Fruit fly (Drosophila melanogaster): ENCODE results near the gene Nuf2.

The Nuf2 gene

dm6 chr2L:7028990-7029389, 36.6 kb downstream of the Nuf2 start (continued):
- TF ChIP-seq bbx (GFP tag; IDR thresholded peaks at IDR 0.05; ENCODE audit: partially characterized antibody) (peak; percentile 42; the same call in 1 of the 2 replicates), pan (optimal IDR thresholded peaks at IDR 0.05) (no peak), pan (GFP tag; optimal IDR thresholded peaks at IDR 0.05 in 1 of 2, IDR thresholded peaks at IDR 0.05 in 1 of 2) (no peak), CrebB (tag; optimal IDR thresholded peaks at IDR 0.05) (no peak), CG7556 (GFP tag; optimal IDR thresholded peaks at IDR 0.05) (no peak), zen2 (GFP tag; IDR thresholded peaks at IDR 0.05; ENCODE audit: partially characterized antibody) (no peak), CG31224 (GFP tag; IDR thresholded peaks at IDR 0.05) (no peak), CG10147 (GFP tag; optimal IDR thresholded peaks at IDR 0.05) (no peak), CG18476 (GFP tag; optimal IDR thresholded peaks at IDR 0.05) (no peak), CHES-1-like (GFP tag; optimal IDR thresholded peaks at IDR 0.05) (no peak), CG32767 (GFP tag; IDR thresholded peaks at IDR 0.05) (no peak)

- TF ChIP-seq CG6765 (GFP tag; optimal IDR thresholded peaks at IDR 0.05) (no peak), nom (GFP tag; optimal IDR thresholded peaks at IDR 0.05) (peak; percentile 65), Med (GFP tag) (peak; percentile 12)
These were observed 37.2 kb downstream of the Nuf2 start for dm6 chr2L:7028440-7028839.

- TF ChIP-seq HHEX (GFP tag; optimal IDR thresholded peaks at IDR 0.05) (no peak), nerfin-1 (tag; optimal IDR thresholded peaks at IDR 0.05) (peak; percentile 53), NfI (GFP tag; optimal IDR thresholded peaks at IDR 0.05) (peak; percentile 14), dpn (GFP tag; optimal IDR thresholded peaks at IDR 0.05) (peak; percentile 31 to 41), bcd (GFP tag; optimal IDR thresholded peaks at IDR 0.05) (no peak), CG10979 (tag; optimal IDR thresholded peaks at IDR 0.05) (no peak), Sin3A (optimal IDR thresholded peaks at IDR 0.05) (peak; percentile 71), salm (tag; optimal IDR thresholded peaks at IDR 0.05) (no peak), btn (GFP tag; optimal IDR thresholded peaks at IDR 0.05) (no peak), crp (GFP tag; optimal IDR thresholded peaks at IDR 0.05) (peak in 1 of 2 experiments; percentile 86), CG3995 (GFP tag; optimal IDR thresholded peaks at IDR 0.05) (peak; percentile 72), Antp (GFP tag; optimal IDR thresholded peaks at IDR 0.05) (peak; percentile 30), CG18619 (GFP tag; optimal IDR thresholded peaks at IDR 0.05) (no peak), CG34224 (GFP tag; IDR thresholded peaks at IDR 0.05; ENCODE audit: partially characterized antibody) (peak; percentile 79), Side (GFP tag; optimal IDR thresholded peaks at IDR 0.05) (peak; percentile 17), zfh2 (GFP tag; optimal IDR thresholded peaks at IDR 0.05) (peak; percentile 68), gsb-n (tag; optimal IDR thresholded peaks at IDR 0.05) (peak; percentile 17), chn (GFP tag; optimal IDR thresholded peaks at IDR 0.05) (peak; percentile 23), CG18011 (GFP tag; optimal IDR thresholded peaks at IDR 0.05) (peak; percentile 3), Rfx (GFP tag; IDR thresholded peaks at IDR 0.05) (peak; percentile 28; the same call in 1 of the 2 replicates), CG42726 (GFP tag; IDR thresholded peaks at IDR 0.05; ENCODE audit: partially characterized antibody) (0 out of 2 replicates have a peak, but pooled peaks have one; percentile 9), CG12299 (tag; optimal IDR thresholded peaks at IDR 0.05) (no peak), Myb (GFP tag; optimal IDR thresholded peaks at IDR 0.05) (peak; percentile 31), Tbp (GFP tag; optimal IDR thresholded peaks at IDR 0.05) (no peak), Dp (GFP tag; optimal IDR thresholded peaks at IDR 0.05) (peak; percentile 54), CG4730 (GFP tag; IDR thresholded peaks at IDR 0.05) (no peak), CG12155 (GFP tag; optimal IDR thresholded peaks at IDR 0.05) (peak; percentile 21), CG10267 (tag; optimal IDR thresholded peaks at IDR 0.05) (peak; percentile 41), Doc3 (GFP tag; IDR thresholded peaks at IDR 0.05; ENCODE audit: partially characterized antibody) (peak; percentile 79), sisA (GFP tag; IDR thresholded peaks at IDR 0.05) (0 out of 2 replicates have a peak, but pooled peaks have one; percentile 5), kay (GFP tag; optimal IDR thresholded peaks at IDR 0.05) (peak; percentile 11), YL-1 (GFP tag; optimal IDR thresholded peaks at IDR 0.05) (peak; percentile 69)
These were observed 38.4 kb downstream of the Nuf2 start, which contains the start of the genes CG31908 and MME1 for dm6 chr2L:7026988-7027908. CG31908 (minus strand) TSS chr2L:7027389. MME1 (plus strand) TSS chr2L:7027526.

All from whole organism, embryonic.